Fruit fly (Drosophila melanogaster) whole organism, pupa: ENCODE results near the gene Gr2a.
A peak's percentile ranks its signal among the peaks of the same experiment; 100 is the strongest.

ENCODE experiments used
- CG12605 ChIP-seq: fragments of 200-800 bp; sonication (Bioruptor generic); IDR thresholded peaks from 2 replicates; pipeline ENCODE4 v1.3.6; 2022; ENCODE audit warnings: missing biosample characterization, missing genetic modification characterization
- CG13204 ChIP-seq: fragments of 200-800 bp; sonication (Bioruptor generic); optimal IDR thresholded peaks from 2 replicates; lab custom pipeline; 2018; ENCODE audit warnings: missing biosample characterization, mild to moderate bottlenecking, missing genetic modification characterization, moderate library complexity
- CG15710 ChIP-seq: fragments of 200-800 bp; sonication (Bioruptor generic); optimal IDR thresholded peaks from 2 replicates; lab custom pipeline; 2018; ENCODE audit warnings: missing biosample characterization, mild to moderate bottlenecking, missing genetic modification characterization, moderate library complexity
- CG17806 ChIP-seq: fragments of 200-800 bp; sonication (Bioruptor generic); optimal IDR thresholded peaks from 2 replicates; lab custom pipeline; 2018; ENCODE audit warnings: missing biosample characterization, mild to moderate bottlenecking, missing genetic modification characterization, moderate library complexity
- CG32121 ChIP-seq: fragments of 200-800 bp; sonication (Bioruptor generic); IDR thresholded peaks from 2 replicates; pipeline ENCODE4 v1.3.6; 2022; ENCODE audit warnings: missing biosample characterization, missing genetic modification characterization
- CG4496 ChIP-seq: fragments of 200-800 bp; sonication (Bioruptor generic); IDR thresholded peaks from 3 replicates; pipeline ENCODE4 v1.3.6; 2022; ENCODE audit warnings: missing biosample characterization, missing genetic modification characterization
- CG8159 ChIP-seq: fragments of 200-800 bp; sonication (Bioruptor generic); optimal IDR thresholded peaks from 3 replicates; lab custom pipeline; 2018; ENCODE audit warnings: missing biosample characterization, mild to moderate bottlenecking, missing genetic modification characterization, moderate library complexity
- CG8301 ChIP-seq: fragments of 200-800 bp; sonication (Bioruptor generic); optimal IDR thresholded peaks from 2 replicates; lab custom pipeline; 2018; ENCODE audit warnings: missing biosample characterization, mild to moderate bottlenecking, missing genetic modification characterization
- CG9948 ChIP-seq: fragments of 200-800 bp; sonication (Bioruptor generic); optimal IDR thresholded peaks from 2 replicates; lab custom pipeline; 2018; ENCODE audit warnings: missing biosample characterization, mild to moderate bottlenecking, missing genetic modification characterization, moderate library complexity
- D1 ChIP-seq: fragments of 200-800 bp; sonication (Bioruptor generic); optimal IDR thresholded peaks from 2 replicates; lab custom pipeline; 2018; ENCODE audit warnings: missing biosample characterization, mild to moderate bottlenecking, missing genetic modification characterization, moderate library complexity
- EcR ChIP-seq: fragments of 200-800 bp; sonication (Bioruptor generic); optimal IDR thresholded peaks from 3 replicates; lab custom pipeline; 2019; ENCODE audit warnings: missing biosample characterization, missing genetic modification characterization, mild to moderate bottlenecking, moderate library complexity, missing genetic modification reagents
- Ets98B ChIP-seq: fragments of 200-800 bp; sonication (Bioruptor generic); IDR thresholded peaks from 2 replicates; pipeline ENCODE4 v1.3.6; 2022; ENCODE audit warnings: missing biosample characterization, missing genetic modification characterization
- Snoo ChIP-seq: fragments of 200-800 bp; sonication (Bioruptor generic); optimal IDR thresholded peaks from 3 replicates; lab custom pipeline; 2017; ENCODE audit warnings: missing biosample characterization, mild to moderate bottlenecking, missing genetic modification characterization, inconsistent platforms

- TF ChIP-seq CG4496, result 0 out of 3 replicates have a peak, but pooled peaks have one; percentile 26
- TF ChIP-seq CG32121, result no peak
- peak; percentile 27 for TF ChIP-seq CG17806
- TF ChIP-seq D1 (tag; lab: Kevin White, UChicago), result no peak
- peak; percentile 30 for TF ChIP-seq CG8301 (tag; lab: Kevin White, UChicago)
- peak; percentile 16 for TF ChIP-seq CG15710 (tag; lab: Kevin White, UChicago)
- peak; percentile 42 for TF ChIP-seq CG9948 (tag; lab: Kevin White, UChicago)
- TF ChIP-seq EcR (GFP tag; lab: Kevin White, UChicago), result no peak
- peak; percentile 71 for TF ChIP-seq CG13204 (GFP tag; lab: Kevin White, UChicago)
- peak; percentile 30 for TF ChIP-seq CG8159 (tag; lab: Kevin White, UChicago)
- no peak for TF ChIP-seq Ets98B (GFP tag; lab: Robert Waterston, UW)
- no peak for TF ChIP-seq CG12605 (GFP tag; lab: Robert Waterston, UW)
- no peak for TF ChIP-seq Snoo (tag; lab: Kevin White, UChicago)
Measured at dm6 chrX:1411225-1411932, 40.9 kb upstream of the Gr2a start.
